Worm (Caenorhabditis elegans): ENCODE measurements around the gene T05C12.8.

Gene T05C12.8

DNA sequence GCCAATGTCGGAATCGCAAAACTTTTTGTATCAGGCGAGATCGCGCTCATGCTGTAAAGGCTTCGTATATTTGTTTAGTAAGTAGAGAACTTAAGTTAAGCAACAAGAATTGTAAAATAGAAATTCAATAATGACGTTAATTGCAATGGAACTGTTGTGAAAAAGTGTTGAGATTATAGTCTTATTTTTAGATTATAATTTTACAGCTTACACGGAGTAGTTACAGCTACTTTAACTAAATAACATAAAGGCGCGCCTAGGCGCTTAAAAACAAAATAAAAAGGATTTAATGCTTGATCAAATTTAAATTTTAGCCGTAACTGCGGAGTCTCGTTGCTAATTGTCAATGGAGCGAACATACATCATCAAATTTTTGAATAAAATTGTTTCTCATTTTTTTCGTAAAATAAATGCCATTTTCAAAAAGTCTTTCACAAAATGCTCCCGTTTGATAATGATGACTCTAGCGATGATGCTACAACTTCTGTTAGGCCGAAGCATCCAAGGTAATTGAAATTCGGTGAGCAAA, 28.2 kb downstream of the T05C12.8 start, which contains the start of the genes emb-27 and rrf-3 (continued):
- TF ChIP-seq nhr-12 (tag; optimal IDR thresholded peaks at IDR 0.05) (no peak), elt-3 (tag; optimal IDR thresholded peaks at IDR 0.05) (no peak), nfya-1 (tag; optimal IDR thresholded peaks at IDR 0.05; ENCODE audit: insufficient read depth) (peak; percentile 61), zag-1 (tag; optimal IDR thresholded peaks at IDR 0.05) (no peak), lsy-12 (tag; optimal IDR thresholded peaks at IDR 0.05) (no peak), fkh-2 (tag; optimal IDR thresholded peaks at IDR 0.05) (no peak), elt-2 (tag; optimal IDR thresholded peaks at IDR 0.05) (no peak)

ce11 chrII:8160916-8161315, 29.4 kb downstream of the T05C12.8 start:
- no peak for TF ChIP-seq fos-1 (tag; optimal IDR thresholded peaks at IDR 0.05)
- no peak for TF ChIP-seq nhr-237 (tag; optimal IDR thresholded peaks at IDR 0.05)
- TF ChIP-seq ceh-16 (tag; optimal IDR thresholded peaks at IDR 0.05), result no peak
- TF ChIP-seq mdl-1 (tag; optimal IDR thresholded peaks at IDR 0.05), result no peak
- TF ChIP-seq snpc-4 (tag; optimal IDR thresholded peaks at IDR 0.05), result no peak
- TF ChIP-seq elt-3 (tag; optimal IDR thresholded peaks at IDR 0.05), result no peak
- no peak for TF ChIP-seq ama-1 (optimal IDR thresholded peaks at IDR 0.05)
- TF ChIP-seq nhr-25 (tag; optimal IDR thresholded peaks at IDR 0.05), result no peak
- no peak for TF ChIP-seq nhr-12 (tag; optimal IDR thresholded peaks at IDR 0.05)

ce11 chrII:8157991-8158390, 32.4 kb downstream of the T05C12.8 start, which contains the start of gene pch-2:
Gene pch-2 (plus strand): TSS chrII:8158349.
- TF ChIP-seq ama-1 (optimal IDR thresholded peaks at IDR 0.05) (no peak), nhr-43 (tag; optimal IDR thresholded peaks at IDR 0.05; ENCODE audit: poor library complexity, severe bottlenecking) (peak; percentile 33), snpc-4 (tag; optimal IDR thresholded peaks at IDR 0.05) (peak; percentile 53), ceh-82 (tag; optimal IDR thresholded peaks at IDR 0.05) (no peak), lin-39 (tag; optimal IDR thresholded peaks at IDR 0.05) (peak; percentile 13), egl-5 (tag; optimal IDR thresholded peaks at IDR 0.05) (no peak), nfya-1 (tag; optimal IDR thresholded peaks at IDR 0.05; ENCODE audit: insufficient read depth) (peak; percentile 71), elt-2 (tag; optimal IDR thresholded peaks at IDR 0.05) (peak; percentile 11), pha-4 (tag; optimal IDR thresholded peaks at IDR 0.05) (peak; percentile 59), nhr-25 (tag; optimal IDR thresholded peaks at IDR 0.05) (peak; percentile 53), lin-15B (tag; optimal IDR thresholded peaks at IDR 0.05) (peak; percentile 70)

ce11 chrII:8156845-8157373, 33.4 kb downstream of the T05C12.8 start, which contains the start of the genes tub-1 and tmem-138:
Gene tub-1 (minus strand): TSS chrII:8156945.
Gene tmem-138 (plus strand): TSS chrII:8157323.
- TF ChIP-seq nhr-11 (tag; optimal IDR thresholded peaks at IDR 0.05), result peak; percentile 44
- no peak for TF ChIP-seq eor-1 (tag; optimal IDR thresholded peaks at IDR 0.05)

ce11 chrII:8152711-8153325, 37.5 kb downstream of the T05C12.8 start:
- TF ChIP-seq pha-4 (tag; optimal IDR thresholded peaks at IDR 0.05) (peak; percentile 60), fkh-10 (GFP tag; optimal IDR thresholded peaks at IDR 0.05) (peak; percentile 37), mdl-1 (tag; optimal IDR thresholded peaks at IDR 0.05) (no peak)

DNA sequence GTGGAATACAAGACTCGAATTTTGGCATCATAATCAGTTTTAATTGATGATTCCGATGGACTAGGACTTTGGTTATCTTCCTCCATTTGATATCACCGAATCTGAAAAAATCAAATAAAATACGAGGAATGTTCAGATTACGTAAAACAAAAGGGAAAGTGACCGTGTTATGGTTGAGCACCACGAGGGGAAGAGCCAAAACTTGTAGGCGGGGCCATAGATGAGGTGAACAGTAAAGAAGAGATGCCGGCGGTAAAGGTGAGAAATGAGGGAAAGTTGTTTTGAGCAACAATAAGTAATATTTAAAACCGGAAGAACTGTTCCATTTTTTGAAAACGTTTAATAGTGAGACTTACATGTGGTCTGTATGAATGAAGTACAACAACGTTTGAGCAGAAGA, 40.4 kb downstream of the T05C12.8 start, which contains the start of gene F10B5.3:
TSS of gene F10B5.3 (minus strand) at position 101 of the 400 bp plus-strand sequence.
- no peak for TF ChIP-seq lin-15B (tag; optimal IDR thresholded peaks at IDR 0.05)
- TF ChIP-seq lsy-12 (tag; optimal IDR thresholded peaks at IDR 0.05), result no peak
- TF ChIP-seq tbx-2 (tag; optimal IDR thresholded peaks at IDR 0.05), result no peak

DNA sequence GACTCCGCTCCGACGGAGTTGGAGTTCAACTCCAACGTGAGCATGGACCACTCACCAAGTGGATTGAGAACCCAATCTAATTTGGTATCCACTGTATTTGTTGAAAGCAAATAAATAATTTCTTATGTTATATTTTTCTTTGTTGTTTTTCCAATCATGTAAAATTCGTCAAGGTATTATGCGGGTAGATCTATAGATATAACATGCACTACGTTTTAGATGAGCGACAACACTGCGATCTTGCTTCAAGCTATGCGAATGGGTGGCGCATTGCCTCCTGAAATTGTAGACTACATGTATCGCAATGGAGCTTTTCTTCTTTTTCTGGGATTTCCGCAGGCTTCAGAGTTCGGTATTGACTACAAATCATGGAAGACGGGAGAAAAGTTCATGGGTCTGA, 45.8 kb downstream of the T05C12.8 start, which contains the start of gene F10B5.2:
TSS of gene F10B5.2 (plus strand) at position 220 of the 400 bp plus-strand sequence.
- TF ChIP-seq R02D3.7 (tag; optimal IDR thresholded peaks at IDR 0.05) (no peak), ceh-16 (tag; optimal IDR thresholded peaks at IDR 0.05) (no peak), zag-1 (tag; optimal IDR thresholded peaks at IDR 0.05) (no peak), ztf-11 (tag; optimal IDR thresholded peaks at IDR 0.05) (no peak), mml-1 (tag; optimal IDR thresholded peaks at IDR 0.05) (no peak), nhr-237 (tag; optimal IDR thresholded peaks at IDR 0.05) (no peak), pqm-1 (tag; optimal IDR thresholded peaks at IDR 0.05) (no peak), unc-39 (tag; optimal IDR thresholded peaks at IDR 0.05) (no peak), nhr-77 (tag; optimal IDR thresholded peaks at IDR 0.05) (no peak), nfya-1 (tag; optimal IDR thresholded peaks at IDR 0.05; ENCODE audit: insufficient read depth) (no peak), elt-2 (tag; optimal IDR thresholded peaks at IDR 0.05) (no peak), aly-2 (tag; optimal IDR thresholded peaks at IDR 0.05) (no peak), nhr-43 (tag; optimal IDR thresholded peaks at IDR 0.05; ENCODE audit: poor library complexity, severe bottlenecking) (no peak), ztf-4 (tag; optimal IDR thresholded peaks at IDR 0.05) (no peak), egl-5 (tag; optimal IDR thresholded peaks at IDR 0.05) (no peak)

Measured in whole organism, L3 larva.